Fruit fly (Drosophila melanogaster): ENCODE results near the gene CG17328.

dm6 chr2L:16316410-16316809 is 16.7 kb downstream of the CG17328 start:
- TF ChIP-seq CG3919 (GFP tag; optimal IDR thresholded peaks at IDR 0.05), result no peak
- TF ChIP-seq Hr38 (GFP tag; optimal IDR thresholded peaks at IDR 0.05), result no peak
- no peak for TF ChIP-seq spab (GFP tag; optimal IDR thresholded peaks at IDR 0.05)
- TF ChIP-seq CG8119 (GFP tag; IDR thresholded peaks at IDR 0.05), result no peak
- TF ChIP-seq CG10669 (GFP tag; optimal IDR thresholded peaks at IDR 0.05), result no peak
- TF ChIP-seq Sox102F (GFP tag; optimal IDR thresholded peaks at IDR 0.05), result no peak
